Fruit fly (Drosophila melanogaster) whole organism, adult: ENCODE measurements around the gene CG14609.
A peak's percentile ranks its signal among the peaks of the same experiment; 100 is the strongest.

Source experiments
- CG11617 ChIP-seq: fragments of 200-800 bp; sonication (Bioruptor generic); optimal IDR thresholded peaks from 2 replicates; lab custom pipeline; 2017; ENCODE audit warnings: mild to moderate bottlenecking, missing biosample characterization, missing genetic modification reagents, missing genetic modification characterization
- CG14711 ChIP-seq: fragments of 200-800 bp; sonication (Bioruptor generic); optimal IDR thresholded peaks from 2 replicates; lab custom pipeline; 2018; ENCODE audit warnings: missing biosample characterization, mild to moderate bottlenecking, missing genetic modification characterization, moderate library complexity
- CG1620 ChIP-seq: fragments of 200-800 bp; sonication (Bioruptor generic); optimal IDR thresholded peaks from 2 replicates; lab custom pipeline; 2016; ENCODE audit warnings: missing biosample characterization, missing genetic modification characterization
- CG33017 ChIP-seq: fragments of 200-800 bp; sonication (Bioruptor generic); optimal IDR thresholded peaks from 2 replicates; lab custom pipeline; 2018; ENCODE audit warnings: missing biosample characterization, mild to moderate bottlenecking, missing genetic modification characterization, moderate library complexity
- CG7101 ChIP-seq: fragments of 200-800 bp; sonication (Bioruptor generic); optimal IDR thresholded peaks from 2 replicates; lab custom pipeline; 2018; ENCODE audit warnings: missing biosample characterization, mild to moderate bottlenecking, missing genetic modification characterization, moderate library complexity
- Clk ChIP-seq: fragments of 200-800 bp; sonication (Bioruptor generic); optimal IDR thresholded peaks from 2 replicates; lab custom pipeline; 2017; ENCODE audit warnings: missing biosample characterization, missing genetic modification characterization
- Crg-1 ChIP-seq: fragments of 200-800 bp; sonication (Bioruptor generic); optimal IDR thresholded peaks from 2 replicates; lab custom pipeline; 2016; ENCODE audit warnings: missing biosample characterization, missing genetic modification characterization
- Hr96 ChIP-seq: fragments of 200-800 bp; sonication (Bioruptor generic); optimal IDR thresholded peaks from 2 replicates; lab custom pipeline; 2016; ENCODE audit warnings: missing biosample characterization, missing genetic modification characterization
- bab1 ChIP-seq: fragments of 200-800 bp; sonication (Bioruptor generic); optimal IDR thresholded peaks from 3 replicates; lab custom pipeline; 2019; ENCODE audit warnings: missing biosample characterization, mild to moderate bottlenecking, missing genetic modification characterization, moderate library complexity
- cic ChIP-seq: fragments of 200-800 bp; sonication (Bioruptor generic); optimal IDR thresholded peaks from 2 replicates; lab custom pipeline; 2017; ENCODE audit warnings: missing biosample characterization, mild to moderate bottlenecking, missing genetic modification characterization, moderate library complexity
- cnc ChIP-seq, 2 experiments: fragments of >200 bp; optimal IDR thresholded peaks; 2 replicates each; lab custom pipeline; 2017
- kay ChIP-seq: fragments of 200-800 bp; sonication (Bioruptor generic); peaks from one replicate; lab custom pipeline; 2016; ENCODE audit warnings: missing biosample characterization, missing genetic modification characterization, borderline replicate concordance
- pad ChIP-seq: fragments of 200-800 bp; sonication (Bioruptor generic); optimal IDR thresholded peaks from 3 replicates; lab custom pipeline; 2017; ENCODE audit warnings: missing biosample characterization, missing genetic modification characterization, mild to moderate bottlenecking, moderate library complexity, missing genetic modification reagents
- tj ChIP-seq: fragments of 200-800 bp; sonication (Bioruptor generic); optimal IDR thresholded peaks from 3 replicates; lab custom pipeline; 2017; ENCODE audit warnings: missing biosample characterization, mild to moderate bottlenecking, missing genetic modification characterization, moderate library complexity

DNA sequence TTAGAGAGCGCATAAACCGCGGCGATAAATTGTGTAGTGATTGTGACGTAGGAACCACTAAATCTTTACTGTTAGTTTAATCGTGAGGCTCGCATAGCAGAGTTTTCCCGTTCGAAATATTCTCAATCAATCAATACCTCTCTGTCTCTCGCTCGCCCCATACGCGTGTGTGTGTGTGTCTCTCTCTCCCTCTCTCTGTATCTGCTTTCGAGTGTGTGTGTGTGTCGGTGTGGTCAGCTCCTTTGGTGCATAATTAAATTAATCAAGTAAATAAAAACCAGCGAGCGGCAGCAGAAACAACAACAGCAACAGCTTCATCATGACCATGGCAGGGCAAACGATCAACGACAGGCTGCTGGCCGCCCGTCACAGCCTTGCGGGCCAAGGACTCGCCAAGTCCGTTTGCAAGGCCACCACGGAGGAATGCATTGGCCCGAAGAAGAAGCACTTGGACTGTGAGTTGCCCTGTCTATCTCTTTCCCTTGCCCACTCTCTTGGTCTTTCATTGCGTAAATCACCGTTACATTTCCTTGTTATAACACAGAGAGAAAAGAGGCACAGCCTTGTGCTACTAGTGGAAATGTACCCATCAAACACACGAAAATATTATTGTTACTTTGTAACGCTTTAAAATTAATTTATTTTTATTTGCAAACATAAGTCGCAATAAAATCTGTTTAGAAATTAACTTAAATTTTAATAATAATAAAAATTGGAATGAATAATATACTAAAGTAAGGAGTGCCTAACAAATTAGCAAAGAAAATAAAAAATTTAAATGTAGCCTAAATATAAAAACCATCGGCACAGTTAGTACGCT, 13.5 kb upstream of the CG14609 start:
- TF ChIP-seq Clk (GFP tag; lab: Kevin White, UChicago) = no peak
- no peak for TF ChIP-seq tj (GFP tag; lab: Kevin White, UChicago)
- TF ChIP-seq CG33017 (tag; lab: Kevin White, UChicago) = no peak
- peak; percentile 3 for TF ChIP-seq bab1 (GFP tag; lab: Kevin White, UChicago)
- no peak for TF ChIP-seq CG7101 (tag; lab: Kevin White, UChicago)
- no peak for TF ChIP-seq cnc (optimal IDR thresholded peaks at IDR 0.05; lab: Kevin White, UChicago)
- no peak for TF ChIP-seq CG14711 (tag; lab: Kevin White, UChicago)
- TF ChIP-seq kay (GFP tag; lab: Kevin White, UChicago) = no peak
- no peak for TF ChIP-seq cic (GFP tag; lab: Kevin White, UChicago)
- TF ChIP-seq Hr96 (GFP tag; lab: Kevin White, UChicago) = no peak
- no peak for TF ChIP-seq CG1620 (GFP tag; lab: Kevin White, UChicago)
- TF ChIP-seq Crg-1 (GFP tag; lab: Kevin White, UChicago) = no peak
- TF ChIP-seq CG11617 (GFP tag; lab: Kevin White, UChicago) = no peak
- no peak for TF ChIP-seq pad (GFP tag; lab: Kevin White, UChicago)
